Worm (Caenorhabditis elegans) whole organism, late embryonic: ENCODE data around the gene C47E12.11.

Source experiments
- C08G9.2 ChIP-seq: sonication (generic microtip); optimal IDR thresholded peaks from 2 replicates; lab custom pipeline; 2016; ENCODE audit warnings: mild to moderate bottlenecking, missing genetic modification characterization, moderate library complexity, missing compliant biosample characterization
- C38D4.7 ChIP-seq: fragments of 200-800 bp; sonication (Bioruptor generic); optimal IDR thresholded peaks from 2 replicates; lab custom pipeline; 2018; ENCODE audit warnings: mild to moderate bottlenecking, missing genetic modification characterization, moderate library complexity, missing compliant biosample characterization
- K09A11.1 ChIP-seq: sonication (generic microtip); optimal IDR thresholded peaks from 2 replicates; lab custom pipeline; 2017; ENCODE audit warnings: antibody characterized with exemption, mild to moderate bottlenecking, missing genetic modification characterization, missing compliant biosample characterization; ENCODE audit not compliant: insufficient read depth
- T23F11.4 ChIP-seq: fragments of 200-800 bp; sonication (Bioruptor generic); optimal IDR thresholded peaks from 2 replicates; lab custom pipeline; 2018; ENCODE audit warnings: mild to moderate bottlenecking, missing genetic modification characterization, missing compliant biosample characterization
- ahr-1 ChIP-seq: sonication (generic microtip); optimal IDR thresholded peaks from 2 replicates; lab custom pipeline; 2016; ENCODE audit warnings: missing genetic modification characterization, missing compliant biosample characterization
- ceh-14 ChIP-seq: sonication (generic microtip); optimal IDR thresholded peaks from 2 replicates; lab custom pipeline; 2016; ENCODE audit warnings: missing genotype, missing genetic modification characterization, missing compliant biosample characterization
- ceh-2 ChIP-seq: sonication (generic microtip); optimal IDR thresholded peaks from 2 replicates; lab custom pipeline; 2016; ENCODE audit warnings: missing genotype, missing genetic modification characterization, missing compliant biosample characterization
- ceh-24 ChIP-seq: sonication (generic microtip); optimal IDR thresholded peaks from 2 replicates; lab custom pipeline; 2016; ENCODE audit warnings: mild to moderate bottlenecking, missing genetic modification characterization, missing compliant biosample characterization
- ceh-30 ChIP-seq: fragments of 150-350 bp; optimal IDR thresholded peaks from 2 replicates; lab custom pipeline; 2014; ENCODE audit warnings: missing biosample characterization, missing genetic modification characterization
- ceh-31 ChIP-seq: sonication (generic microtip); optimal IDR thresholded peaks from 2 replicates; lab custom pipeline; 2016; ENCODE audit warnings: missing genetic modification characterization, missing compliant biosample characterization
- ceh-48 ChIP-seq: sonication (generic microtip); optimal IDR thresholded peaks from 2 replicates; lab custom pipeline; 2016; ENCODE audit warnings: missing genetic modification characterization, inconsistent platforms, missing compliant biosample characterization
- ceh-6 ChIP-seq: fragments of 200-800 bp; sonication (Bioruptor generic); optimal IDR thresholded peaks from 2 replicates; lab custom pipeline; 2018; ENCODE audit warnings: mild to moderate bottlenecking, missing genetic modification characterization, missing compliant biosample characterization
- ceh-9 ChIP-seq: sonication (generic microtip); optimal IDR thresholded peaks from 2 replicates; lab custom pipeline; 2016; ENCODE audit warnings: mild to moderate bottlenecking, missing genetic modification characterization, inconsistent platforms, missing compliant biosample characterization
- che-1 ChIP-seq: sonication (generic microtip); optimal IDR thresholded peaks from 2 replicates; lab custom pipeline; 2016; ENCODE audit warnings: mild to moderate bottlenecking, missing genetic modification characterization, missing compliant biosample characterization
- dve-1 ChIP-seq: sonication (generic microtip); optimal IDR thresholded peaks from 2 replicates; lab custom pipeline; 2017; ENCODE audit warnings: antibody characterized with exemption, mild to moderate bottlenecking, missing genetic modification characterization, missing compliant biosample characterization
- elt-2 ChIP-seq: sonication (generic microtip); optimal IDR thresholded peaks from 2 replicates; lab custom pipeline; 2016; ENCODE audit warnings: missing genetic modification reagents, missing genetic modification characterization, missing compliant biosample characterization
- elt-4 ChIP-seq: sonication (generic microtip); optimal IDR thresholded peaks from 2 replicates; lab custom pipeline; 2016; ENCODE audit warnings: missing genetic modification characterization, missing compliant biosample characterization
- fkh-10 ChIP-seq: fragments of 150-350 bp; optimal IDR thresholded peaks from 2 replicates; lab custom pipeline; 2014; ENCODE audit warnings: missing biosample characterization, missing genetic modification reagents, missing genetic modification characterization
- hlh-15 ChIP-seq: sonication (generic microtip); optimal IDR thresholded peaks from 2 replicates; lab custom pipeline; 2016; ENCODE audit warnings: missing genetic modification characterization, missing compliant biosample characterization
- hlh-30 ChIP-seq: sonication (generic microtip); optimal IDR thresholded peaks from 2 replicates; lab custom pipeline; 2017; ENCODE audit warnings: antibody characterized with exemption, missing genetic modification characterization, missing compliant biosample characterization; ENCODE audit not compliant: insufficient read depth
- hlh-6 ChIP-seq: sonication (generic microtip); optimal IDR thresholded peaks from 2 replicates; lab custom pipeline; 2016; ENCODE audit warnings: missing genotype, missing genetic modification characterization, missing compliant biosample characterization
- odd-2 ChIP-seq: sonication (generic microtip); optimal IDR thresholded peaks from 2 replicates; lab custom pipeline; 2017; ENCODE audit warnings: antibody characterized with exemption, mild to moderate bottlenecking, missing genetic modification characterization, missing compliant biosample characterization
- pat-9 ChIP-seq: fragments of 200-800 bp; sonication (Bioruptor generic); optimal IDR thresholded peaks from 2 replicates; lab custom pipeline; 2018; ENCODE audit warnings: mild to moderate bottlenecking, missing genetic modification characterization, moderate library complexity, missing compliant biosample characterization
- pha-4 ChIP-seq: fragments of 150-350 bp; optimal IDR thresholded peaks from 2 replicates; lab custom pipeline; 2018; ENCODE audit warnings: missing biosample characterization, missing genetic modification reagents, missing genetic modification characterization
- pqm-1 ChIP-seq: sonication (generic microtip); optimal IDR thresholded peaks from 2 replicates; lab custom pipeline; 2016; ENCODE audit warnings: missing genetic modification characterization, missing compliant biosample characterization
- pros-1 ChIP-seq: fragments of 150-350 bp; optimal IDR thresholded peaks from 2 replicates; lab custom pipeline; 2014; ENCODE audit warnings: missing biosample characterization, missing genetic modification reagents, missing genetic modification characterization
- ref-2 ChIP-seq: sonication (generic microtip); optimal IDR thresholded peaks from 2 replicates; lab custom pipeline; 2016; ENCODE audit warnings: missing genetic modification characterization, missing compliant biosample characterization
- rnt-1 ChIP-seq: sonication (generic microtip); optimal IDR thresholded peaks from 2 replicates; lab custom pipeline; 2016; ENCODE audit warnings: missing genetic modification characterization, missing compliant biosample characterization
- sox-4 ChIP-seq: sonication (generic microtip); optimal IDR thresholded peaks from 2 replicates; lab custom pipeline; 2017; ENCODE audit warnings: mild to moderate bottlenecking, missing genetic modification characterization, inconsistent platforms, missing compliant biosample characterization
- tbx-2 ChIP-seq: sonication (generic microtip); optimal IDR thresholded peaks from 2 replicates; lab custom pipeline; 2016; ENCODE audit warnings: missing genetic modification characterization, missing compliant biosample characterization
- ttx-3 ChIP-seq: sonication (generic microtip); optimal IDR thresholded peaks from 2 replicates; lab custom pipeline; 2016; ENCODE audit warnings: missing genetic modification reagents, missing genetic modification characterization, missing compliant biosample characterization
- unc-3 ChIP-seq, 2 experiments: fragments of 200-800 bp in 1 of 2; sonication (Bioruptor generic) in 1 of 2; sonication (generic microtip) in 1 of 2; conservative IDR thresholded peaks in 1 of 2; optimal IDR thresholded peaks in 1 of 2; 2 replicates each; pipeline versions ENCODE4 v1.3.6 to Lab custom; 2016 to 2022; ENCODE audit warnings: missing compliant biosample characterization in 2 of 2, missing genetic modification characterization in 2 of 2, missing genetic modification reagents in 1 of 2
- unc-42 ChIP-seq: sonication (generic microtip); optimal IDR thresholded peaks from 2 replicates; lab custom pipeline; 2016; ENCODE audit warnings: missing genotype, missing genetic modification characterization, missing compliant biosample characterization
- unc-55 ChIP-seq: sonication (generic microtip); optimal IDR thresholded peaks from 2 replicates; lab custom pipeline; 2017; ENCODE audit warnings: missing biosample characterization, missing genetic modification reagents, missing genetic modification characterization
- unc-86 ChIP-seq: sonication (generic microtip); optimal IDR thresholded peaks from 2 replicates; lab custom pipeline; 2016; ENCODE audit warnings: missing genetic modification characterization, missing compliant biosample characterization
- zip-5 ChIP-seq: sonication (generic microtip); optimal IDR thresholded peaks from 2 replicates; lab custom pipeline; 2016; ENCODE audit warnings: missing genetic modification characterization, missing compliant biosample characterization
- ztf-16 ChIP-seq: sonication (generic microtip); optimal IDR thresholded peaks from 2 replicates; lab custom pipeline; 2017; ENCODE audit warnings: missing genetic modification characterization, missing compliant biosample characterization

The C47E12.11 gene

DNA sequence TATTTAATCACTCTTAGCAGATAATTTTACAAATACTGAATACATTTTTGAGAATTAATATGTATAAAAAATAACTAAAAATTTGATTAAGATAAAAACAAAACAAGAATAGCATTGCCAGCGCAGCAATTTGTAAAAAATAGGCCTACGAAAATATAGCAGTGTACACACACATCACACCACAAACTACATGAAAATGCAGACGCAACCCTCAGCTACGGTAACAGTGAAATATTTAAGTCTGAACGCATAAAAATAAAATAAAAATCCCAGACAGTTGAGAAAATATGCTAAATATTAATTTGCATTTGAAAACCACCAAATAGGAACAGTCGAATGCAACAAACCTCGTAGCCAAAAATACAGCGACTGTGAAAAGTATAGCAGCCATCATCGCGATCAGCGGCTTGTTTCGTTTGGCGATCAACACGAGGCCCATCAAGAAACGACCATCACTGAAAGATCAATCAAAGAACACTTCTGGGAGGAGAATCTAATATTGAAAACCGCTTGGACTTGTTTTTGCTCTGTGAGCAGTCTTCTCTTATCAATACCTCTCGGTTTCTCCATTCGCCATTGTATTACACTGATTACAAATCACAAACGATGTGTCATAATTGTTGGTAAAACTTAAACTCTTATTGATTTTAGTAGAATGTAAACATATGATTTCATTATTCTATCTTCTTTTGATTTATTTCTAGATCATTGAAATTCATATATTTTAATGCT lies 29.5 kb downstream of the C47E12.11 start, which contains the start of gene pyp-1:
TSS of gene pyp-1 (minus strand) at position 439 of the 732 bp plus-strand sequence.
- TF ChIP-seq elt-2 (tag; lab: Kevin White, UChicago) (peak; percentile 6), hlh-15 (tag; lab: Kevin White, UChicago) (no peak)

DNA sequence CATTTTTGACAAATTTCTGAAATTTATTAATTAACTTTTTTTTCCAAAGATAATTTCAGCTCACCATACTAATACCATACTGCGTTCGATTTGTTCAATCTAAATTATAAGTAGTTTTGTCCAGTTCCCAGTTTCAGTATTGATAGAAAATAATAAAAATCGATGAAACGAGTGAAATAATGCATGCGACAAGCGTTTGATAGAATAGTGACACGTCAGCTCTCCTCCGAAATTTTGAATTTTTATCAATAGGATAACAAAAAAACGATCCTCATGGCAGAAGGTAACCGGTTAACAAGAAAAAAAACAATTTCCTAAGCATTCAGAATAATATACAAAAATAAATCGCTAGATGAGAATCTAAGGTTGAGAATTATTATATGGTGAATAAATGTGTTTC lies 32.5 kb downstream of the C47E12.11 start, which contains the start of gene C47E12.3:
TSS of gene C47E12.3 (minus strand) at position 101 of the 400 bp plus-strand sequence.
- TF ChIP-seq unc-55 (GFP tag; lab: Kevin White, UChicago) (no peak), pha-4 (tag; lab: Kevin White, UChicago) (no peak), tbx-2 (tag; lab: Kevin White, UChicago) (no peak), ceh-48 (tag; lab: Kevin White, UChicago) (no peak), ceh-31 (no peak), ref-2 (tag; lab: Kevin White, UChicago) (no peak), fkh-10 (GFP tag; lab: Kevin White, UChicago) (no peak), ttx-3 (tag; lab: Kevin White, UChicago) (no peak), ahr-1 (tag; lab: Kevin White, UChicago) (no peak), hlh-15 (tag; lab: Kevin White, UChicago) (no peak), rnt-1 (no peak), sox-4 (tag; lab: Kevin White, UChicago) (no peak), ceh-30 (tag; lab: Kevin White, UChicago) (no peak), C08G9.2 (tag; lab: Kevin White, UChicago) (no peak), ceh-2 (tag; lab: Kevin White, UChicago) (no peak), unc-3 (GFP tag; conservative IDR thresholded peaks at IDR 0.05; lab: Robert Waterston, UW) (no peak), unc-3 (tag; optimal IDR thresholded peaks at IDR 0.05; lab: Kevin White, UChicago) (no peak), unc-42 (tag; lab: Kevin White, UChicago) (no peak), K09A11.1 (tag; lab: Kevin White, UChicago) (no peak), hlh-6 (tag; lab: Kevin White, UChicago) (no peak), dve-1 (no peak)

DNA sequence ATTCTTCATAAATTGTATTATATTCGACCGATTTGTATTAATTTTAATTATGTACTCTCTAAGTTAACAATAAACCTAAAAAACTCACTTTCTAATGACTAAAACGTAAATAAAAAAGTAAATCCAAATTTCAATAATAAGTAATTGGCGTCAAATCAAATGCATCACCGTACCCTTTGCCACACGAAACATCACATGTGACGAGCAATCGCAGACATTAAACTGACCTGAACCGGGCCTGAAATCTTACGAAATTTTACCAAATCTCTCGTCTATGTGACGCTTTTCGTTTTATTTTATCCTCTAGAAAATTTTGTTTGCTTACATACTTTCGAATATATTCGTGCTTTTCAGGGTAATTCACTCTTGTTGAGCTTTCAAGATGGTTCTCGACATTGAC lies 34.2 kb downstream of the C47E12.11 start, which contains the start of the genes C47E12.2 and sars-1:
TSS of gene C47E12.2 (minus strand) at position 131 of the 400 bp plus-strand sequence.
TSS of gene sars-1 (plus strand) at position 355 of the 400 bp plus-strand sequence.
- TF ChIP-seq hlh-15 (tag; lab: Kevin White, UChicago): no peak
- no peak for TF ChIP-seq ref-2 (tag; lab: Kevin White, UChicago)
- no peak for TF ChIP-seq ceh-9 (tag; lab: Kevin White, UChicago)
- TF ChIP-seq pros-1: no peak
- TF ChIP-seq unc-55 (GFP tag; lab: Kevin White, UChicago): no peak
- TF ChIP-seq zip-5 (tag; lab: Kevin White, UChicago): no peak
- TF ChIP-seq hlh-30: no peak
- no peak for TF ChIP-seq ztf-16 (tag; lab: Kevin White, UChicago)
- no peak for TF ChIP-seq ceh-24 (tag; lab: Kevin White, UChicago)
- TF ChIP-seq ceh-30 (tag; lab: Kevin White, UChicago): no peak
- TF ChIP-seq ceh-48 (tag; lab: Kevin White, UChicago): no peak
- no peak for TF ChIP-seq sox-4 (tag; lab: Kevin White, UChicago)
- TF ChIP-seq ceh-6 (GFP tag; lab: Kevin White, UChicago): no peak
- no peak for TF ChIP-seq unc-3 (GFP tag; conservative IDR thresholded peaks at IDR 0.05; lab: Robert Waterston, UW)
- no peak for TF ChIP-seq unc-3 (tag; optimal IDR thresholded peaks at IDR 0.05; lab: Kevin White, UChicago)
- TF ChIP-seq hlh-6 (tag; lab: Kevin White, UChicago): no peak
- no peak for TF ChIP-seq pat-9
- no peak for TF ChIP-seq pha-4 (tag; lab: Kevin White, UChicago)
- no peak for TF ChIP-seq che-1 (tag; lab: Kevin White, UChicago)
- TF ChIP-seq odd-2 (tag; lab: Kevin White, UChicago): no peak
- no peak for TF ChIP-seq unc-86 (tag; lab: Kevin White, UChicago)

DNA sequence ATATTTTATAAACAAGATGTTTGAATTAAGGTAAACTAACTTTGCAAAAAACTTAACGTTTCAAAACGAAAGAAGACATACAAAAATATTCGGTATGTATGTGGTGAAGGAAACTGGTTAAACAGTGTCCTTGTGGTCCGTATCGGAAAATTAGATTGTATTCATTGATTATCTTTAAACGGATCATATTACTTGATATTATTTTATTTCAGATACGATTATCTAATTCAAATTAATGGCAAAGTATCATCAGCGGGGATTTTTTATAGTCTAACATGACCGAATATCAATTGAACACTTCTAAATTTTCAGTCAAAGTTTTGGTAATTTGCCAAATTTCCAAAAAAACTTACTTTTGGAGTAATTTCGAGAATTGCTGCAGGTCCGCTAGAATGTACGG lies 37.6 kb downstream of the C47E12.11 start, which contains the start of gene C47E12.13:
TSS of gene C47E12.13 (minus strand) at position 101 of the 400 bp plus-strand sequence.
- TF ChIP-seq elt-4 (no peak), T23F11.4 (GFP tag; lab: Kevin White, UChicago) (no peak), pha-4 (tag; lab: Kevin White, UChicago) (no peak), ceh-14 (tag; lab: Kevin White, UChicago) (no peak), pqm-1 (tag; lab: Kevin White, UChicago) (no peak), C38D4.7 (GFP tag; lab: Kevin White, UChicago) (no peak), ceh-31 (no peak)
